Fruit fly (Drosophila melanogaster) S2 (cell line): Measurements from ENCODE around the gene CG8838.
A peak's percentile ranks its signal among the peaks of the same experiment; 100 is the strongest.
"Not testable (repeated sequence)": the region's sequence is repeated elsewhere in the genome, so short reads cannot be mapped to it uniquely, and the experiment has no call there.

Experiments used
- CG8478 ChIP-seq: fragments of >200 bp; optimal IDR thresholded peaks from 2 replicates; lab custom pipeline; 2018
- CTCF ChIP-seq, 2 experiments: fragments of >200 bp; optimal IDR thresholded peaks; 2 replicates each; lab custom pipeline; 2018

CG8838 gene

DNA sequence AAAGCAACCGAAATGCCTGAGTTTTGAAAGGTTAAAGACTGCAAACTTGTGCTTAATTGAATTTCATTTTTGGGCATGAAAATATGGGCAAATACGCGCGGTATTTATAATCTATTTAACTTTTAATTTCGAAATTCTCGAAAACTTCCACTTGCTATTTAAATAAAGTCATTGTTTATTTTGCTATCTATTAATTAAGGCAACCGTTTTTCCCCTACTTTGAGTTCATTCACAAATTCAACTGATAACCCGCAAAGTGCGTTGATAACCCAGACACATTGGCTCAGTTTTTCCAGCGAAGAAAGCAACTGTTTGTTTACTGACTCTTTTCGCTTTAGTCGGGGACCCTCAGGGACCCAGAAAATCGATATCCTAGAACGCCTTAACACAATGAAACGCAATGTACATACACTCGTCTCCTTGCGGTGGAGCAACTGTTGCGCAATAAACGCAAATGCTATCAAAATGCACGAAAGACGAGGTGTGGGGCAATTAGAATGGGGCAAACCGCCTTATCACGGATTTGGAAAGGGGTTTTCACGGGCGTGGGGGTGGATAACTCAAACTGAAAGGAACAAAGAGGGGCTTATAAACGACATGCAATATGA is 14.4 kb downstream of the CG8838 start:
- no peak for TF ChIP-seq CG8478 (lab: Kevin White, UChicago)

DNA sequence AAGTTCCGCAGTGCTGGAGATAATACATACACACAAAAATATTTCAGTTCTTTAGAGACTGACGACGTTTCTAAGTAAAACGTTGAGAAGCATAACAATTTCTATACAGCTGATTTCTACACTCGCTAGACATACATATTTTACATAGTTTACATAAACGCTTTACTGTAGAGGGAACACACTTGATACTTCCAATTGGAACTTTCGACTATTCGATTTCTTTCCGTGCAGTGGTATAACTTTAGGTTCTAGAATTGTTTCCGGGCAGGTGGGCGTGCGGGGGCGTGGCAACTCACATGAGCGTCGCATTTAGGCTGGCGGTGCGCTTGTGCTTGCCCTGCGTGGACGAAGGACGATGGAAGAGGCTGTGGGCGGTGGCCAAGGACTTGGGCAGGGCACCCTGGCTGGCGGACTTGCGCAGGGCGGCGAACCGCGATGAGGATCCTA is 15.1 kb downstream of the CG8838 start:
- peak in 1 of 2 experiments; percentile 30 for TF ChIP-seq CTCF (optimal IDR thresholded peaks at IDR 0.05; lab: Kevin White, UChicago)
- TF ChIP-seq CG8478 (lab: Kevin White, UChicago) = no peak

DNA sequence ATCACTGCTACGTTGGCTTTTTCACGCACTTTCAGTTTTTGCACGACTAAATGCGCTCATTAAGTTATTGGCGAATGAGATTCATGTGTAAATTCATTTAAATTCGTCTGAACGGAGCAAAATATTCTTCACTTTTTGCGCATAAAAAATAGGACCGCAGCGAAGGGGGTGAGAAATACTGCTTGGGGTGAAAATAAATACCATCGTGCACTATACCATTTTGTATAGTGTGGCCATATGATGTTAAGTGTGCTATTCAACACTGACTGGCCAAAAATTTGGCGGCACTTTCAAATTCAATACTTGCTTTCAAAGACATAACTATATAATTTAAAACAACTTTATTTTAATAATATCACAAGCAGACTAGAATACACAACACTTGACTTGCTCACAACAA is 15.8 kb downstream of the CG8838 start, which contains the start of gene GramD1B:
GramD1B (minus strand) TSS at position 131 of the 400 bp plus-strand sequence.
- TF ChIP-seq CG8478 (lab: Kevin White, UChicago) (no peak), CTCF (optimal IDR thresholded peaks at IDR 0.05; lab: Kevin White, UChicago) (peak in 1 of 2 experiments; percentile 7)

DNA sequence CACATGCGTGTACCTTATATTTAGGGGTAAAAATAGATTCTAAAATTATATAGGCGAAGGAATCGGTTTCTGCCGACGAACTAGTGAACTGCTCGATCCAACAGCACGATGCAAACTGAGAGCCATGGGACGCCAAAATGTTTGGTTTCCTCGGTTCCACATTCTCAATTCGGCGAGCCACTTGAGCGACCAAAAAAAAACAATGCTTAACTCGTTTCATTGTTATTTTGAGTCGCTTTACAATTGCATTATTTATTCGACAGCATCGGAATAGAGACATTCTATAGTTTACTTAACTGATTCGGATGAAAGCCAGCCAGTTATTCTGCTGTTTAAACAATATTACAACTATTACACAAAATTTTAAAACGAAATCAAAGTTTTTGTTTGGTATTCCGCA is 18.2 kb downstream of the CG8838 start, which contains the start of gene CG15412:
CG15412 (minus strand) TSS at position 101 of the 400 bp plus-strand sequence.
- no peak for TF ChIP-seq CTCF (optimal IDR thresholded peaks at IDR 0.05; lab: Kevin White, UChicago)

DNA sequence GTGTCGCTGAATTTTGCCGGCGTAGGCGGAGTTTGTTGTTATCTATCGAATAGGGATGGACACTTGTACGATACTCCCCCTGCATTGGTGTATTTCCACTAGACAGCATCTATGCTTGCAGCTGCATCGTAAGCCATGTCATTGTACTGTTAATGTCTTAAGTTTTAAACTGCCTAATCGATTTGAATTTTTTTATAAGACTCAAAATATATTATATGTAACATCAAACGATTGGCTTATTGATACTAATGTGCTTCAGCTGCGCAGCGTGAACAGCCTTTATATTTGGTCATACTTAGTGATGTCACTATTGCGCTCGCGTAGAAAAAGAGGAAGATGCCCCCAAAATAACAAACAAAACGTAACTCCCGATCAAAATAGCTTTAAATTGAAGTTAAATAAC is 19.2 kb downstream of the CG8838 start, which contains the start of the genes CG9662 and Ptpa:
CG9662 (minus strand) TSS at position 54 of the 403 bp plus-strand sequence.
Ptpa (plus strand) TSS at position 319 of the 403 bp plus-strand sequence.
- TF ChIP-seq CG8478 (lab: Kevin White, UChicago) (no peak), CTCF (optimal IDR thresholded peaks at IDR 0.05; lab: Kevin White, UChicago) (no peak)

DNA sequence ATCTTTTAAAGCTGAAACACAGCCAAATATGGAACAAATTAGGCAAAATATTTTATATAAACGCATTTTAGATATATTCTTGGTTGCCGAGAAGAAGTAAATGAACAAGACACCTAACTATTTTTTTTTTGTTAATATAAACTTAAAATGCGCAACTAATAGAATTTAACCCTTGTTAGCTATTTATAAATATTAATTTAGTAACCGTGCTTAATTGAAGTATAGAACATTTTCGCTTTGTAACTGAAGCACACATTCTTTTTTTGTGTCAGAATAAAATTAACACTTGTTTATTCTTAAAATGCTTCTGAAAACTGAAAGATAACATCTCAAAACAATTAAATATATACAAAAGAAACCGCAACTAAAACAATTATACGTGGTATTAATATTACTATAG is 30.2 kb downstream of the CG8838 start, which contains the start of gene Sfp23F:
Sfp23F (minus strand) TSS at position 101 of the 400 bp plus-strand sequence.
- TF ChIP-seq CG8478 (lab: Kevin White, UChicago) = no peak
- TF ChIP-seq CTCF (optimal IDR thresholded peaks at IDR 0.05; lab: Kevin White, UChicago) = no peak

DNA sequence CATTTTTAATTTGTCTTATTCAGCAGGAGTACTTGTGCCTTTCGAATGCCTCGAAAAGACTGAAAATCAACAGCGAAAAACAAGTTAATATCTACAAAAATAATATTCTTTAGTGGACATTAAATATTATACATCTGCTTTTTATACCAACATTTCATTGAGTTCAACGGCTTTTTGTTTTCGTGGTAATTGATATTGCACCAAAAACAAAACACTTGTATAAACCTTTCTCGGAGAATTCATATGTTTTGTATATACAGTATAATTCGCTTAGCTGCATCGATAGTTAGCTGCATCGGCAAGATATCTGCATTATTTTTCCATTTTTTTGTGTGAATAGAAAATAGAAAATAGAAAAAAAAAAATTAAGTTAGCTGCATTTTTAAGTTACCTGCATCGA is 30.9 kb downstream of the CG8838 start, which contains the start of gene CG42460:
CG42460 (minus strand) TSS at position 101 of the 400 bp plus-strand sequence.
- TF ChIP-seq CTCF (optimal IDR thresholded peaks at IDR 0.05; lab: Kevin White, UChicago); CG8478 (lab: Kevin White, UChicago): not testable (repeated sequence)

DNA sequence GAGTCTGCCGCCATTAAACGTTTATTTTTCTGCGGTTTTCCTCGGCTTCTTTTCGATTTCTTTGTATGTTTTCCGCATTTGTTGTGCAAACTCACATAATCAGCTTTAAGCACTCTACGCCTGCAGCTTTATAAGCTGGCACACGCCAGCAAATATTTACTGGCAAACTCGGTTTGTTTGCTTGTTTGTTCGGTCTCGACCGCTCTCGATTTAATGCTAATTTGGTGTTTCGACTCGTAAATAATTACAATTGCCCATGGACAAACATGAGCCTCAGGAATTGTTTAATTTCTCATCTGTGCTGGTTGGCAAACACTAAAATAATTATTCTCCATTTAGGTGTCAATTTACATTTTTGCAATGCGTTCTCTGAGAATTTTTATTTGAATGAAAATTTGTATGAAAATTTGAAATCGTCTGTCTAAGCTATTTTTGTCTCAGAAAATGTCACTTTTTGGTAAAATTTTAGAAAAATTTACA is 40.2 kb downstream of the CG8838 start, which contains the start of gene CG34175:
CG34175 (plus strand) TSS at position 430 of the 480 bp plus-strand sequence.
- TF ChIP-seq CTCF (optimal IDR thresholded peaks at IDR 0.05; lab: Kevin White, UChicago) = no peak
- no peak for TF ChIP-seq CG8478 (lab: Kevin White, UChicago)

DNA sequence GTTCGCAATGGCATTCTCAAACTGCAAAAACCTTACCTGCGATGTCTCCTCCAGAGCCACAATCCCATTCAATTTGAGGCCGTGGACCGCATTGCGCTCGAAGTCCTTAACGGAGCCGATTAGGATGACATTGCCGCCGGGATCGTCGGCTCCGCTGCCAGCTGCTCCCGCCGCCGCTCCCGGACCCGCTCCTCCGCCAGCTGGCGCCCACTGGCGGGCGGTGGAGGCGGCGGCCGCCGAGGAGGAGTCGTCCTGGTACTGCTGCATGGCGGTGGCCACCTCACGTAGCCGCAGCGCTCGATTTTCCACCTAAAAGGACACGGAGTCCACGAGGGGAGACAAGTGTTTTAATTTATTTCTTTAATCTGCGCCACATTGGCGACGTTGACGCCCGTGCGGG is 50.3 kb downstream of the CG8838 start:
- TF ChIP-seq CTCF (optimal IDR thresholded peaks at IDR 0.05; lab: Kevin White, UChicago) = no peak
- TF ChIP-seq CG8478 (lab: Kevin White, UChicago) = no peak
